Fruit fly (Drosophila melanogaster) whole organism, embryonic: ENCODE results near the gene Gr93d.

Source experiments
- ATbp ChIP-seq: fragments of 200-800 bp; sonication (Bioruptor generic); optimal IDR thresholded peaks from 2 replicates; lab custom pipeline; 2017; ENCODE audit warnings: missing biosample characterization, mild to moderate bottlenecking, missing genetic modification characterization, missing genetic modification reagents
- CG10979 ChIP-seq: fragments of 200-800 bp; sonication (Bioruptor generic); optimal IDR thresholded peaks from 2 replicates; lab custom pipeline; 2018; ENCODE audit warnings: missing biosample characterization, mild to moderate bottlenecking, missing genetic modification characterization, moderate library complexity
- CG11560 ChIP-seq: fragments of 200-800 bp; sonication (Bioruptor generic); IDR thresholded peaks from 3 replicates; pipeline ENCODE4 v1.3.6; 2022; ENCODE audit warnings: missing biosample characterization, missing genetic modification characterization
- CG11695 ChIP-seq: fragments of 200-800 bp; sonication (Bioruptor generic); IDR thresholded peaks from 3 replicates; pipeline ENCODE4 v1.3.6; 2022; ENCODE audit warnings: missing biosample characterization, missing genetic modification characterization
- CG12155 ChIP-seq: fragments of 200-800 bp; sonication (Bioruptor generic); optimal IDR thresholded peaks from 3 replicates; lab custom pipeline; 2016; ENCODE audit warnings: missing biosample characterization, missing genetic modification characterization
- CG15011 ChIP-seq: fragments of 200-800 bp; sonication (Bioruptor generic); optimal IDR thresholded peaks from 3 replicates; lab custom pipeline; 2018; ENCODE audit warnings: missing biosample characterization, mild to moderate bottlenecking, missing genetic modification characterization
- CG17385 ChIP-seq: fragments of 200-800 bp; sonication (Bioruptor generic); optimal IDR thresholded peaks from 3 replicates; lab custom pipeline; 2018; ENCODE audit warnings: missing biosample characterization, mild to moderate bottlenecking, missing genetic modification characterization
- CG17912 ChIP-seq: fragments of 200-800 bp; sonication (Bioruptor generic); optimal IDR thresholded peaks from 2 replicates; lab custom pipeline; 2018; ENCODE audit warnings: missing biosample characterization, mild to moderate bottlenecking, missing genetic modification characterization
- CG30431 ChIP-seq: fragments of 200-800 bp; sonication (Bioruptor generic); optimal IDR thresholded peaks from 2 replicates; lab custom pipeline; 2017; ENCODE audit warnings: missing biosample characterization, missing genetic modification characterization
- CG4282 ChIP-seq: fragments of 200-800 bp; sonication (Bioruptor generic); optimal IDR thresholded peaks from 2 replicates; lab custom pipeline; 2016; ENCODE audit warnings: missing biosample characterization, missing genetic modification characterization
- CG4424 ChIP-seq: fragments of 200-800 bp; sonication (Bioruptor generic); optimal IDR thresholded peaks from 3 replicates; lab custom pipeline; 2016; ENCODE audit warnings: missing biosample characterization, missing genetic modification characterization
- CG4617 ChIP-seq: fragments of 200-800 bp; sonication (Bioruptor generic); optimal IDR thresholded peaks from 3 replicates; lab custom pipeline; 2016; ENCODE audit warnings: missing biosample characterization, missing genetic modification characterization, borderline replicate concordance
- CG4707 ChIP-seq: fragments of 200-800 bp; sonication (Bioruptor generic); optimal IDR thresholded peaks from 2 replicates; lab custom pipeline; 2018; ENCODE audit warnings: missing biosample characterization, mild to moderate bottlenecking, missing genetic modification characterization, moderate library complexity
- CG5245 ChIP-seq: fragments of 200-800 bp; sonication (Bioruptor generic); optimal IDR thresholded peaks from 3 replicates; lab custom pipeline; 2016; ENCODE audit warnings: missing biosample characterization, missing genetic modification characterization
- CG8944 ChIP-seq: fragments of 200-800 bp; sonication (Bioruptor generic); optimal IDR thresholded peaks from 3 replicates; lab custom pipeline; 2016; ENCODE audit warnings: missing biosample characterization, missing genetic modification characterization
- CG9797 ChIP-seq: fragments of 200-800 bp; sonication (Bioruptor generic); optimal IDR thresholded peaks from 3 replicates; lab custom pipeline; 2018; ENCODE audit warnings: missing biosample characterization, mild to moderate bottlenecking, missing genetic modification characterization
- D ChIP-seq, 2 experiments: fragments of 200-800 bp in 1 of 2; fragments of >200 bp in 1 of 2; sonication (Bioruptor generic) in 1 of 2; optimal IDR thresholded peaks; 2 replicates in 1 of 2; 3 replicates in 1 of 2; lab custom pipeline; 2017; ENCODE audit warnings: mild to moderate bottlenecking in 1 of 2, missing biosample characterization in 1 of 2, missing genetic modification characterization in 1 of 2, missing genetic modification reagents in 1 of 2
- Dfd ChIP-seq, 2 experiments: fragments of >200 bp; optimal IDR thresholded peaks; 2 replicates each; lab custom pipeline; 2017; ENCODE audit warnings: missing biosample characterization in 2 of 2, missing genetic modification characterization in 2 of 2
- Drgx ChIP-seq: fragments of 200-800 bp; sonication (Bioruptor generic); IDR thresholded peaks from 2 replicates; pipeline ENCODE4 v1.3.6; 2022; ENCODE audit warnings: missing biosample characterization, missing genetic modification characterization
- Fer3 ChIP-seq: fragments of 200-800 bp; sonication (Bioruptor generic); optimal IDR thresholded peaks from 2 replicates; lab custom pipeline; 2018; ENCODE audit warnings: missing biosample characterization, mild to moderate bottlenecking, missing genetic modification characterization, moderate library complexity
- Lpt ChIP-seq: fragments of >200 bp; optimal IDR thresholded peaks from 2 replicates; lab custom pipeline; 2018; ENCODE audit warnings: missing biosample characterization, missing genetic modification characterization
- NfI ChIP-seq: fragments of 200-800 bp; sonication (Bioruptor generic); optimal IDR thresholded peaks from 3 replicates; lab custom pipeline; 2018; ENCODE audit warnings: missing biosample characterization, mild to moderate bottlenecking, missing genetic modification characterization, moderate library complexity
- Optix ChIP-seq: fragments of 200-800 bp; sonication (Bioruptor generic); IDR thresholded peaks from 3 replicates; pipeline ENCODE4 v1.3.6; 2022; ENCODE audit warnings: missing biosample characterization, missing genetic modification characterization
- Rx ChIP-seq: fragments of 200-800 bp; sonication (Bioruptor generic); IDR thresholded peaks from 2 replicates; pipeline ENCODE4 v1.3.6; 2022; ENCODE audit warnings: missing biosample characterization, missing genetic modification characterization
- Sox102F ChIP-seq: fragments of 200-800 bp; sonication (Bioruptor generic); optimal IDR thresholded peaks from 2 replicates; lab custom pipeline; 2018; ENCODE audit warnings: missing biosample characterization, mild to moderate bottlenecking, missing genetic modification characterization, moderate library complexity
- ac ChIP-seq: fragments of 200-800 bp; sonication (Bioruptor generic); optimal IDR thresholded peaks from 3 replicates; lab custom pipeline; 2017; ENCODE audit warnings: missing biosample characterization, mild to moderate bottlenecking, missing genetic modification characterization
- ara ChIP-seq: fragments of 200-800 bp; sonication (Bioruptor generic); IDR thresholded peaks from 2 replicates; pipeline ENCODE4 v1.3.6; 2022; ENCODE audit warnings: missing biosample characterization, missing genetic modification characterization
- az2 ChIP-seq: fragments of 200-800 bp; sonication (Bioruptor generic); optimal IDR thresholded peaks from 3 replicates; lab custom pipeline; 2016; ENCODE audit warnings: missing biosample characterization, missing genetic modification characterization
- chinmo ChIP-seq: fragments of 200-800 bp; sonication (Bioruptor generic); IDR thresholded peaks from 4 replicates; pipeline ENCODE4 v1.3.6; 2022; ENCODE audit warnings: missing biosample characterization, missing genetic modification characterization; ENCODE audit not compliant: partially characterized antibody
- croc ChIP-seq: fragments of 200-800 bp; sonication (Bioruptor generic); conservative IDR thresholded peaks from 3 replicates; pipeline ENCODE4 v1.3.6; 2022; ENCODE audit warnings: missing biosample characterization, missing genetic modification characterization
- ken ChIP-seq: fragments of 200-800 bp; sonication (Bioruptor generic); IDR thresholded peaks from 3 replicates; pipeline ENCODE4 v1.3.6; 2022; ENCODE audit warnings: missing biosample characterization, missing genetic modification characterization
- org-1 ChIP-seq: fragments of 200-800 bp; sonication (Bioruptor generic); optimal IDR thresholded peaks from 2 replicates; lab custom pipeline; 2017; ENCODE audit warnings: missing biosample characterization, missing genetic modification characterization
- otp ChIP-seq: fragments of 200-800 bp; sonication (Bioruptor generic); IDR thresholded peaks from 3 replicates; pipeline ENCODE4, ENCODE4 v1.3.6; 2022; ENCODE audit warnings: missing biosample characterization, missing genetic modification characterization
- pan ChIP-seq, 4 experiments: fragments of >200 bp in 3 of 4; fragments of 200-800 bp in 1 of 4; sonication (Bioruptor generic) in 1 of 4; optimal IDR thresholded peaks in 3 of 4; IDR thresholded peaks in 1 of 4; 2 replicates each; pipeline versions ENCODE4 v1.3.6 to Lab custom; 2017 to 2022; ENCODE audit warnings: missing biosample characterization in 2 of 4, missing genetic modification characterization in 2 of 4, mixed read lengths in 1 of 4
- pfk ChIP-seq: fragments of 200-800 bp; sonication (Bioruptor generic); optimal IDR thresholded peaks from 2 replicates; lab custom pipeline; 2018; ENCODE audit warnings: missing biosample characterization, mild to moderate bottlenecking, missing genetic modification characterization, moderate library complexity
- pita ChIP-seq: fragments of 200-800 bp; sonication (Bioruptor generic); optimal IDR thresholded peaks from 2 replicates; lab custom pipeline; 2017; ENCODE audit warnings: missing biosample characterization, mild to moderate bottlenecking, missing genetic modification characterization
- prd ChIP-seq, 3 experiments: fragments of >200 bp in 2 of 3; fragments of 200-800 bp in 1 of 3; sonication (Bioruptor generic) in 1 of 3; optimal IDR thresholded peaks in 2 of 3; IDR thresholded peaks in 1 of 3; 2 replicates in 2 of 3; 3 replicates in 1 of 3; pipeline versions ENCODE4 v1.3.6 to Lab custom; 2017 to 2022; ENCODE audit warnings: missing biosample characterization in 1 of 3, missing genetic modification characterization in 1 of 3
- row ChIP-seq: fragments of 200-800 bp; sonication (Bioruptor generic); IDR thresholded peaks from 3 replicates; pipeline ENCODE4 v1.3.6; 2022; ENCODE audit warnings: missing biosample characterization, missing genetic modification characterization
- sc ChIP-seq, 3 experiments: fragments of >200 bp in 2 of 3; fragments of 200-800 bp in 1 of 3; sonication (Bioruptor generic) in 1 of 3; optimal IDR thresholded peaks; 2 replicates in 2 of 3; 3 replicates in 1 of 3; lab custom pipeline; 2017; ENCODE audit warnings: mild to moderate bottlenecking in 1 of 3, missing biosample characterization in 1 of 3, missing genetic modification characterization in 1 of 3, missing genetic modification reagents in 1 of 3
- sens-2 ChIP-seq: fragments of 200-800 bp; sonication (Bioruptor generic); IDR thresholded peaks from 2 replicates; pipeline ENCODE4 v1.3.6; 2022; ENCODE audit warnings: missing biosample characterization, missing genetic modification characterization
- seq ChIP-seq: fragments of 200-800 bp; sonication (Bioruptor generic); IDR thresholded peaks from 2 replicates; pipeline ENCODE4 v1.3.6; 2022; ENCODE audit warnings: missing biosample characterization, missing genetic modification characterization
- sna ChIP-seq: fragments of 200-800 bp; sonication (Bioruptor generic); IDR thresholded peaks from 2 replicates; pipeline ENCODE4 v1.3.6; 2022; ENCODE audit warnings: missing biosample characterization, missing genetic modification characterization; ENCODE audit not compliant: partially characterized antibody
- sob ChIP-seq: fragments of 200-800 bp; sonication (Bioruptor generic); IDR thresholded peaks from 2 replicates; pipeline ENCODE4 v1.3.6; 2022; ENCODE audit warnings: missing biosample characterization, missing genetic modification characterization
- stwl ChIP-seq: fragments of 200-800 bp; sonication (Bioruptor generic); optimal IDR thresholded peaks from 3 replicates; lab custom pipeline; 2018; ENCODE audit warnings: missing biosample characterization, mild to moderate bottlenecking, missing genetic modification characterization, moderate library complexity
- twi ChIP-seq: fragments of 200-800 bp; optimal IDR thresholded peaks from 2 replicates; lab custom pipeline; 2019; ENCODE audit warnings: missing biosample characterization, mild to moderate bottlenecking, missing genetic modification characterization, moderate library complexity
- usp ChIP-seq: fragments of >200 bp; optimal IDR thresholded peaks from 2 replicates; lab custom pipeline; 2017; ENCODE audit warnings: missing biosample characterization, missing genetic modification characterization
- vvl ChIP-seq: fragments of 200-800 bp; sonication (Bioruptor generic); IDR thresholded peaks from 2 replicates; pipeline ENCODE4 v1.3.6; 2022; ENCODE audit warnings: missing biosample characterization, missing genetic modification characterization

Gr93d gene

DNA sequence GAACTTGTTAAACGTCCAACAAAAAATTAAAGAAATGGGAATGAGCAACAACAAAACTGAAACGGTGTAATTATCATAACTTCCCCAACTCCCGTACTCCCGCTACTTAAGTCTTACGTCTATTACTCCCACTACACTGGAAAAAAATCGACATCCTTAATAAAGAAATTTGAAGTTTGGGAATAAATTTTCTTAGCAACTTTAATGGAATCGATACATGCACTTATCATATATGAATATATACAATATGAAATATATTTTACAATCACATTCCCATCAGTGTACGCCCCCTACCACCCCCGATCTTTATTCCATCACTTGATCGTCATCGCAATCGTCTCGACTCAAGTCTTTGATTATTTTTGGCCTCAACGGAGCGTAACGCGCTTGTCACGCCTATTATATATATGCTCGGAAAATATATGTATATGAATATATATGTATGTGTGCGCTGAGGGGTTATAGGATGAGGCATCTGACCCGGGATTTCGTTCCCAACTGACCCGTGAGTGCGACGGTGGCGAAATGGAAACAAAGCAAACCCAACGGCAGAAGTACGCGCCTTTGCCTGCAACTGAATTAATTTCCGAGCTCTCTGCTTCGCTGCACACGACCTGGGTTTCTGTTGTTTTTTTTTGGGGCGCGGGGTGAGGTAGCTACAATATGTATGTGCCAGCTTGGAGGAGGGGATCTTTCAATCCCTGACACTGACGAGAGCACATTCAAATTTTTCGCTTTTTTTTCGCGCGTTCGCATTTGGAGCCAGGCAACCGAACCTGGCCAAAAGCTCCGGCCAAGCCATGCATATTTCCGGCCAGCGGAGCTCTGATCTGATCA is 12.0 kb downstream of the Gr93d start (continued):
- TF ChIP-seq Sox102F: peak; percentile 63
- TF ChIP-seq usp (GFP tag; lab: Kevin White, UChicago): no peak
- TF ChIP-seq CG8944 (GFP tag; lab: Kevin White, UChicago): no peak
- TF ChIP-seq prd (optimal IDR thresholded peaks at IDR 0.05; lab: Kevin White, UChicago): no peak
- TF ChIP-seq prd (GFP tag; IDR thresholded peaks at IDR 0.05; lab: Robert Waterston, UW): peak; percentile 16; the same call in 1 of the 3 replicates
- no peak for TF ChIP-seq croc
- TF ChIP-seq Lpt (GFP tag; lab: Kevin White, UChicago): no peak
- 0 out of 4 replicates have a peak, but pooled peaks have one; percentile 26 for TF ChIP-seq chinmo (GFP tag; lab: Robert Waterston, UW)
- no peak for TF ChIP-seq CG4617
- TF ChIP-seq Drgx (GFP tag; lab: Robert Waterston, UW): 0 out of 2 replicates have a peak, but pooled peaks have one; percentile 5
- no peak for TF ChIP-seq sens-2 (GFP tag; lab: Robert Waterston, UW)
- TF ChIP-seq ken (GFP tag; lab: Robert Waterston, UW): no peak
- no peak for TF ChIP-seq pfk (GFP tag; lab: Kevin White, UChicago)
- TF ChIP-seq D (optimal IDR thresholded peaks at IDR 0.05; lab: Kevin White, UChicago): no peak
- TF ChIP-seq D (GFP tag; optimal IDR thresholded peaks at IDR 0.05; lab: Kevin White, UChicago): peak; percentile 27
- TF ChIP-seq CG11695 (GFP tag; lab: Robert Waterston, UW): no peak
- TF ChIP-seq org-1 (GFP tag; lab: Kevin White, UChicago): peak; percentile 28
- no peak for TF ChIP-seq Fer3
- no peak for TF ChIP-seq CG15011 (GFP tag; lab: Kevin White, UChicago)
- TF ChIP-seq ara: no peak
- peak; percentile 52; the same call in 2 of the 3 replicates for TF ChIP-seq row
- no peak for TF ChIP-seq pita
- no peak for TF ChIP-seq Optix (GFP tag; lab: Robert Waterston, UW)
- TF ChIP-seq stwl (tag; lab: Kevin White, UChicago): no peak
- TF ChIP-seq Dfd (GFP tag; optimal IDR thresholded peaks at IDR 0.05; lab: Kevin White, UChicago): no peak
- no peak for TF ChIP-seq CG9797 (GFP tag; lab: Kevin White, UChicago)
- no peak for TF ChIP-seq CG4424
- no peak for TF ChIP-seq CG5245
- TF ChIP-seq pan (optimal IDR thresholded peaks at IDR 0.05; lab: Kevin White, UChicago): no peak
- TF ChIP-seq pan (GFP tag; optimal IDR thresholded peaks at IDR 0.05 in 1 of 2, IDR thresholded peaks at IDR 0.05 in 1 of 2): no peak
- TF ChIP-seq CG17385: peak; percentile 14
- no peak for TF ChIP-seq sc (optimal IDR thresholded peaks at IDR 0.05; lab: Kevin White, UChicago)
- TF ChIP-seq sc (GFP tag; optimal IDR thresholded peaks at IDR 0.05; lab: Kevin White, UChicago): peak; percentile 34
- TF ChIP-seq otp: no peak
- peak; percentile 72 for TF ChIP-seq vvl (GFP tag; lab: Robert Waterston, UW)
- no peak for TF ChIP-seq seq (GFP tag; lab: Robert Waterston, UW)
- TF ChIP-seq NfI (GFP tag; lab: Kevin White, UChicago): no peak
- no peak for TF ChIP-seq ac (GFP tag; lab: Kevin White, UChicago)
- no peak for TF ChIP-seq CG30431 (GFP tag; lab: Kevin White, UChicago)
- no peak for TF ChIP-seq sna (GFP tag; lab: Robert Waterston, UW)
- peak; percentile 52 for TF ChIP-seq CG10979
- TF ChIP-seq CG4707 (GFP tag; lab: Kevin White, UChicago): no peak
- TF ChIP-seq CG11560 (tag; lab: Robert Waterston, UW): no peak
- TF ChIP-seq sob (GFP tag; lab: Robert Waterston, UW): no peak
- peak; percentile 56 for TF ChIP-seq az2 (GFP tag; lab: Kevin White, UChicago)
- 0 out of 2 replicates have a peak, but pooled peaks have one; percentile 16 for TF ChIP-seq Rx
- TF ChIP-seq CG17912 (GFP tag; lab: Kevin White, UChicago): no peak
- peak; percentile 44 for TF ChIP-seq ATbp (GFP tag; lab: Kevin White, UChicago)
- TF ChIP-seq CG4282 (GFP tag; lab: Kevin White, UChicago): no peak
- no peak for TF ChIP-seq CG12155 (GFP tag; lab: Kevin White, UChicago)
- TF ChIP-seq twi (tag; lab: Kevin White, UChicago): peak; percentile 13
